Worm (Caenorhabditis elegans): ENCODE data around the gene flap-1.

ce11 chrIII:6947896-6948295 is 19.3 kb upstream of the flap-1 start:
- TF ChIP-seq elt-2 (tag; optimal IDR thresholded peaks at IDR 0.05) = no peak
- TF ChIP-seq F13H6.1 (tag; optimal IDR thresholded peaks at IDR 0.05) = no peak
- TF ChIP-seq dve-1 (tag; optimal IDR thresholded peaks at IDR 0.05) = no peak
- TF ChIP-seq T23F11.4 (GFP tag; optimal IDR thresholded peaks at IDR 0.05) = no peak
- TF ChIP-seq fkh-10 (GFP tag; optimal IDR thresholded peaks at IDR 0.05) = no peak
- no peak for TF ChIP-seq ets-4 (tag; optimal IDR thresholded peaks at IDR 0.05)
- TF ChIP-seq lim-6 (tag; optimal IDR thresholded peaks at IDR 0.05) = no peak
- TF ChIP-seq pha-4 (tag; optimal IDR thresholded peaks at IDR 0.05) = no peak

All from whole organism, late embryonic.